Worm (Caenorhabditis elegans) whole organism, mixed stage, embryonic: ENCODE results near the gene T05C7.9.
A peak's percentile ranks its signal among the peaks of the same experiment; 100 is the strongest.

Experiments used
- M03D4.4 ChIP-seq: sonication (generic microtip); optimal IDR thresholded peaks from 2 replicates; lab custom pipeline; 2017; ENCODE audit warnings: mild to moderate bottlenecking, missing genetic modification characterization, missing compliant biosample characterization
- bed-3 ChIP-seq: fragments of 200-800 bp; sonication (Bioruptor generic); optimal IDR thresholded peaks from 3 replicates; lab custom pipeline; 2018; ENCODE audit warnings: mild to moderate bottlenecking, missing genetic modification characterization, moderate library complexity, missing compliant biosample characterization
- blmp-1 ChIP-seq: fragments of 150-350 bp; optimal IDR thresholded peaks from 2 replicates; lab custom pipeline; 2014; ENCODE audit warnings: missing biosample characterization, missing genetic modification characterization
- ceh-39 ChIP-seq: fragments of 150-350 bp; optimal IDR thresholded peaks from 2 replicates; lab custom pipeline; 2014; ENCODE audit warnings: missing biosample characterization, missing genetic modification characterization
- ceh-43 ChIP-seq: fragments of 200-800 bp; sonication (Bioruptor generic); optimal IDR thresholded peaks from 2 replicates; lab custom pipeline; 2018; ENCODE audit warnings: mild to moderate bottlenecking, missing genetic modification characterization, moderate library complexity, missing compliant biosample characterization
- ceh-83 ChIP-seq: fragments of 200-800 bp; sonication (Bioruptor generic); optimal IDR thresholded peaks from 2 replicates; lab custom pipeline; 2018; ENCODE audit warnings: mild to moderate bottlenecking, missing genetic modification characterization, missing compliant biosample characterization
- ces-1 ChIP-seq: fragments of 150-350 bp; optimal IDR thresholded peaks from 2 replicates; lab custom pipeline; 2014; ENCODE audit warnings: missing biosample characterization, missing genetic modification reagents, missing genetic modification characterization
- cnd-1 ChIP-seq: fragments of 200-800 bp; sonication (Bioruptor generic); optimal IDR thresholded peaks from 2 replicates; lab custom pipeline; 2018; ENCODE audit warnings: mild to moderate bottlenecking, missing genetic modification characterization, missing compliant biosample characterization
- drap-1 ChIP-seq: fragments of 200-800 bp; sonication (Bioruptor generic); optimal IDR thresholded peaks from 3 replicates; lab custom pipeline; 2018; ENCODE audit warnings: mild to moderate bottlenecking, missing genetic modification characterization, missing compliant biosample characterization
- elt-1 ChIP-seq: sonication (generic microtip); optimal IDR thresholded peaks from 2 replicates; lab custom pipeline; 2017; ENCODE audit warnings: missing genetic modification characterization, mild to moderate bottlenecking, missing compliant biosample characterization, antibody characterized with exemption, moderate library complexity, borderline replicate concordance; ENCODE audit not compliant: insufficient read depth
- elt-3 ChIP-seq: fragments of 150-350 bp; optimal IDR thresholded peaks from 2 replicates; lab custom pipeline; 2014; ENCODE audit warnings: missing biosample characterization, missing genetic modification characterization
- flh-1 ChIP-seq: fragments of 200-800 bp; sonication (Bioruptor generic); optimal IDR thresholded peaks from 2 replicates; lab custom pipeline; 2018; ENCODE audit warnings: mild to moderate bottlenecking, missing genetic modification characterization, moderate library complexity, missing compliant biosample characterization
- ham-2 ChIP-seq: fragments of 200-800 bp; sonication (Bioruptor generic); optimal IDR thresholded peaks from 2 replicates; lab custom pipeline; 2018; ENCODE audit warnings: mild to moderate bottlenecking, missing genetic modification characterization, missing compliant biosample characterization
- hlh-1 ChIP-seq: fragments of 150-350 bp; optimal IDR thresholded peaks from 2 replicates; lab custom pipeline; 2014; ENCODE audit warnings: missing biosample characterization, missing genetic modification reagents, missing genetic modification characterization
- lin-13 ChIP-seq: fragments of 150-350 bp; optimal IDR thresholded peaks from 2 replicates; lab custom pipeline; 2014; ENCODE audit warnings: missing biosample characterization, missing genetic modification characterization
- lin-32 ChIP-seq: fragments of 200-800 bp; sonication (Bioruptor generic); optimal IDR thresholded peaks from 2 replicates; lab custom pipeline; 2018; ENCODE audit warnings: mild to moderate bottlenecking, missing genetic modification characterization, missing compliant biosample characterization
- lsy-2 ChIP-seq: fragments of 150-350 bp; optimal IDR thresholded peaks from 2 replicates; lab custom pipeline; 2014; ENCODE audit warnings: missing biosample characterization, missing genetic modification characterization
- mab-5 ChIP-seq: fragments of 150-350 bp; optimal IDR thresholded peaks from 2 replicates; lab custom pipeline; 2014; ENCODE audit warnings: missing biosample characterization, missing genetic modification characterization
- mep-1 ChIP-seq: fragments of 150-350 bp; optimal IDR thresholded peaks from 2 replicates; lab custom pipeline; 2017; ENCODE audit warnings: missing biosample characterization, missing genetic modification reagents, missing genetic modification characterization, inconsistent platforms
- mls-2 ChIP-seq: sonication (generic microtip); optimal IDR thresholded peaks from 2 replicates; lab custom pipeline; 2016; ENCODE audit warnings: mild to moderate bottlenecking, missing genetic modification characterization, moderate library complexity, missing compliant biosample characterization
- nhr-12 ChIP-seq: fragments of 150-350 bp; optimal IDR thresholded peaks from 2 replicates; lab custom pipeline; 2014; ENCODE audit warnings: missing biosample characterization, missing genetic modification characterization
- nhr-2 ChIP-seq: fragments of 150-350 bp; optimal IDR thresholded peaks from 2 replicates; lab custom pipeline; 2014; ENCODE audit warnings: missing biosample characterization, missing genetic modification characterization
- nhr-237 ChIP-seq: fragments of 150-350 bp; optimal IDR thresholded peaks from 2 replicates; lab custom pipeline; 2014; ENCODE audit warnings: missing biosample characterization, missing genetic modification characterization
- nhr-28 ChIP-seq: fragments of 150-350 bp; optimal IDR thresholded peaks from 2 replicates; lab custom pipeline; 2014; ENCODE audit warnings: missing biosample characterization, missing genetic modification characterization
- nhr-76 ChIP-seq: sonication (generic microtip); optimal IDR thresholded peaks from 2 replicates; lab custom pipeline; 2017; ENCODE audit warnings: missing biosample characterization, missing genetic modification characterization
- pha-4 ChIP-seq: fragments of 150-350 bp; optimal IDR thresholded peaks from 2 replicates; lab custom pipeline; 2018; ENCODE audit warnings: missing biosample characterization, missing genetic modification reagents, missing genetic modification characterization
- sem-2 ChIP-seq: fragments of 200-800 bp; sonication (Bioruptor generic); optimal IDR thresholded peaks from 2 replicates; lab custom pipeline; 2018; ENCODE audit warnings: mild to moderate bottlenecking, missing genetic modification characterization, missing compliant biosample characterization
- snpc-4 ChIP-seq: fragments of 150-350 bp; optimal IDR thresholded peaks from 2 replicates; lab custom pipeline; 2014; ENCODE audit warnings: missing biosample characterization, missing genetic modification characterization
- sptf-1 ChIP-seq: sonication (generic microtip); optimal IDR thresholded peaks from 2 replicates; lab custom pipeline; 2017; ENCODE audit warnings: mild to moderate bottlenecking, missing genetic modification characterization, moderate library complexity, missing compliant biosample characterization
- tbx-8 ChIP-seq: fragments of 200-800 bp; sonication (Bioruptor generic); optimal IDR thresholded peaks from 2 replicates; lab custom pipeline; 2018; ENCODE audit warnings: mild to moderate bottlenecking, missing genetic modification characterization, moderate library complexity, missing compliant biosample characterization
- unc-120 ChIP-seq: sonication (generic microtip); optimal IDR thresholded peaks from 2 replicates; lab custom pipeline; 2017; ENCODE audit warnings: missing genetic modification characterization, missing compliant biosample characterization; ENCODE audit not compliant: poor library complexity, severe bottlenecking
- unc-39 ChIP-seq: fragments of 150-350 bp; optimal IDR thresholded peaks from 2 replicates; lab custom pipeline; 2014; ENCODE audit warnings: missing biosample characterization, missing genetic modification characterization
- unc-62 ChIP-seq: fragments of 150-350 bp; optimal IDR thresholded peaks from 2 replicates; lab custom pipeline; 2014; ENCODE audit warnings: missing biosample characterization, missing genetic modification reagents, missing genetic modification characterization
- zip-8 ChIP-seq: fragments of 150-350 bp; optimal IDR thresholded peaks from 2 replicates; lab custom pipeline; 2014; ENCODE audit warnings: missing biosample characterization, missing genetic modification characterization
- ztf-11 ChIP-seq: fragments of 150-350 bp; optimal IDR thresholded peaks from 2 replicates; lab custom pipeline; 2014; ENCODE audit warnings: missing biosample characterization, missing genetic modification characterization

Gene T05C7.9

DNA sequence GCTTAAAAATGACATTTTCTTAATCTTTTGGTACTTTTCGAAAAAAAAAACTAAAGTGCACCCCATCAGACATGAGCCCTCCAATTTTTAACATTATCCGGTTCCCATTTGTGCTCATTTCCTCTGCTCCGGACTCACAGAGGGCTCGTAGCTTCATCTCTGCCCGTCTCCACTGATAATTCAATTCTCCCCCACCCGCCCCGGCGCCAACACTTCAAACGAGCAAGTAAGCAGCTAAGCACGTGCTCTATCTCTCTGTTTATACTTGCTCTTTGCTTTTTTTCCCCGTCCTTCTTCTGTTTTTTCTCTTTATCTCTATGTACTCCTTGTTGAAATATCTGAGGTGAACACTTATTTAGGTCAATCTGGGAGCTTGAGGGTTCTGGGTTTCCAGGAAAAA lies at the start of gene T05C7.9:
TSS of gene T05C7.9 (plus strand) at position 72 of the 400 bp plus-strand sequence.
- no peak for TF ChIP-seq drap-1 (GFP tag; lab: Kevin White, UChicago)
- peak; percentile 58 for TF ChIP-seq ces-1 (GFP tag; lab: Kevin White, UChicago)
- peak; percentile 19 for TF ChIP-seq unc-120 (tag; lab: Kevin White, UChicago)
- no peak for TF ChIP-seq bed-3 (GFP tag; lab: Kevin White, UChicago)

DNA sequence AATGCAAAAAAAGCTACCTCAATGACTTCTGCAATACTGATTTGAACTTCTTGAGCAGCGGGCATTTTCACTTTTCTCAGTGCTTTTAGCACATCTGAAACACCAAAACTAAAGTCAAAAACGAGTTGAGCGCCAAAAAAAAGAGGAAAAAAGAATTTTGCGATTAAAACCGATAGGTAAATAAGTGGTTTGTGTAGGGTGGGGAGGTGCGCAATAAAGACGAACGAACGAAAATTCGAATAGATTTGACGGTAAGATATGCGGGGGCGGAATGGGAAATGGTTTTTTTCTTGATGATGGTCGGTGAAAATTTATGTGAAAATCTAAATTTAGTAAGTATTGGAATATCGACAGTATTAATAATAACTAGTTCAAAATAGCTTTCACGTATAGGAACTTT lies 30.3 kb upstream of the T05C7.9 start, which contains the start of gene frm-5.1:
TSS of gene frm-5.1 (minus strand) at position 101 of the 400 bp plus-strand sequence.
- no peak for TF ChIP-seq mls-2
- TF ChIP-seq tbx-8, result no peak
- no peak for TF ChIP-seq M03D4.4 (tag; lab: Kevin White, UChicago)
- no peak for TF ChIP-seq elt-1 (tag; lab: Kevin White, UChicago)
- TF ChIP-seq mep-1, result no peak
- TF ChIP-seq hlh-1 (tag; lab: Kevin White, UChicago), result no peak
- TF ChIP-seq nhr-28 (tag; lab: Kevin White, UChicago), result no peak
- TF ChIP-seq ceh-39 (tag; lab: Kevin White, UChicago), result no peak
- TF ChIP-seq unc-62 (GFP tag; lab: Kevin White, UChicago), result no peak
- no peak for TF ChIP-seq ces-1 (GFP tag; lab: Kevin White, UChicago)
- TF ChIP-seq ceh-43 (GFP tag; lab: Kevin White, UChicago), result no peak
- TF ChIP-seq mab-5 (tag; lab: Kevin White, UChicago), result no peak
- TF ChIP-seq bed-3 (GFP tag; lab: Kevin White, UChicago), result no peak
- TF ChIP-seq zip-8, result no peak
- no peak for TF ChIP-seq lsy-2
- TF ChIP-seq, all 35 proteins: peak for 0

DNA sequence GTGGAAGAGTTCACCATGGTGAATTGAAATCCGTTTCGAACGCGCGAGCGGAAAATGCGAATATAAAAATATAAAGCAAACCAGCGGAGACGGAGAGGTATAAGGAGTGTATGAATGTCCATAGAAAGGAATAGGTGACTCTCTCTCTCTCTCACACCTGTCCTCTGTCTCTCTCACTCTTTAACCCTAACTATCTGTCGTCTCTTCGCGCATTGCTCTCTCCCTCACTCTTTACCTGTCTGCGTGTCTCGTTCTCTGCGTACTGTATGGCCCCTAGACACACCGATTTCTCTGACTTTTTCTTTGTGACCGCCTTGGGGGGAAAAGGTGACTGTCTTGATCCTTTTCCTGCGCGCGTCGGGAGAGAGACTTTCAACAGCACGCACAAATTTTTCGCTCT lies 27.9 kb upstream of the T05C7.9 start:
- TF ChIP-seq sem-2 (no peak), flh-1 (GFP tag; lab: Kevin White, UChicago) (no peak), tbx-8 (no peak), ztf-11 (no peak), bed-3 (GFP tag; lab: Kevin White, UChicago) (no peak), pha-4 (tag; lab: Kevin White, UChicago) (peak; percentile 63), lin-32 (GFP tag; lab: Kevin White, UChicago) (no peak), nhr-2 (peak; percentile 42), lin-13 (no peak), lsy-2 (no peak), M03D4.4 (tag; lab: Kevin White, UChicago) (no peak), blmp-1 (no peak), ceh-39 (tag; lab: Kevin White, UChicago) (no peak), nhr-28 (tag; lab: Kevin White, UChicago) (no peak), mab-5 (tag; lab: Kevin White, UChicago) (no peak), nhr-12 (no peak), unc-120 (tag; lab: Kevin White, UChicago) (peak; percentile 16), hlh-1 (tag; lab: Kevin White, UChicago) (no peak), unc-39 (no peak), elt-3 (tag; lab: Kevin White, UChicago) (no peak), mep-1 (peak; percentile 17), elt-1 (tag; lab: Kevin White, UChicago) (no peak), nhr-76 (tag; lab: Kevin White, UChicago) (no peak), sptf-1 (tag; lab: Kevin White, UChicago) (peak; percentile 29), mls-2 (peak; percentile 13), drap-1 (GFP tag; lab: Kevin White, UChicago) (peak; percentile 55), ham-2 (GFP tag; lab: Kevin White, UChicago) (no peak), nhr-237 (tag; lab: Kevin White, UChicago) (peak; percentile 69), snpc-4 (no peak), zip-8 (no peak), ceh-83 (GFP tag; lab: Kevin White, UChicago) (no peak), ces-1 (GFP tag; lab: Kevin White, UChicago) (no peak), cnd-1 (tag; lab: Kevin White, UChicago) (no peak), unc-62 (GFP tag; lab: Kevin White, UChicago) (no peak), ceh-43 (GFP tag; lab: Kevin White, UChicago) (no peak)
